Fruit fly (Drosophila melanogaster): ENCODE measurements around the gene Swt1.
A peak's percentile ranks its signal among the peaks of the same experiment; 100 is the strongest.

Gene Swt1

dm6 chrX:18101098-18101711 lies 10.9 kb upstream of the Swt1 start, which contains the start of gene Mvb12 (continued):
- TF ChIP-seq CG10267 (tag; optimal IDR thresholded peaks at IDR 0.05) (peak; percentile 7), bab2 (GFP tag; optimal IDR thresholded peaks at IDR 0.05) (no peak), Sry-δ (GFP tag; optimal IDR thresholded peaks at IDR 0.05) (peak; percentile 53), seq (GFP tag; IDR thresholded peaks at IDR 0.05) (0 out of 2 replicates have a peak, but pooled peaks have one; percentile 17), chn (GFP tag; optimal IDR thresholded peaks at IDR 0.05) (peak; percentile 5), CG42726 (GFP tag; IDR thresholded peaks at IDR 0.05; ENCODE audit: partially characterized antibody) (peak; percentile 58; the same call in 1 of the 2 replicates), HmgZ (tag; optimal IDR thresholded peaks at IDR 0.05) (no peak), kni (GFP tag; optimal IDR thresholded peaks at IDR 0.05) (peak; percentile 24), CG14050 (GFP tag; IDR thresholded peaks at IDR 0.05) (no peak), br (optimal IDR thresholded peaks at IDR 0.05) (no peak), sqz (GFP tag; optimal IDR thresholded peaks at IDR 0.05) (peak; percentile 35), CG2712 (tag; optimal IDR thresholded peaks at IDR 0.05) (peak; percentile 18), Opbp (GFP tag; IDR thresholded peaks at IDR 0.05; ENCODE audit: partially characterized antibody) (peak; percentile 78), p53 (GFP tag; optimal IDR thresholded peaks at IDR 0.05) (no peak), ham (GFP tag; IDR thresholded peaks at IDR 0.05) (no peak), Bteb2 (GFP tag; optimal IDR thresholded peaks at IDR 0.05) (no peak), Xrp1 (GFP tag; IDR thresholded peaks at IDR 0.05) (0 out of 2 replicates have a peak, but pooled peaks have one; percentile 15), crc (GFP tag; optimal IDR thresholded peaks at IDR 0.05) (no peak), CG12236 (GFP tag; optimal IDR thresholded peaks at IDR 0.05) (no peak), row (GFP tag; IDR thresholded peaks at IDR 0.05) (peak; percentile 58), dpn (GFP tag; optimal IDR thresholded peaks at IDR 0.05) (no peak), CG1602 (GFP tag; optimal IDR thresholded peaks at IDR 0.05) (no peak), vfl (GFP tag; optimal IDR thresholded peaks at IDR 0.05) (no peak), CG15479 (GFP tag; optimal IDR thresholded peaks at IDR 0.05) (no peak), CG10565 (GFP tag; optimal IDR thresholded peaks at IDR 0.05) (no peak), CG4360 (GFP tag; IDR thresholded peaks at IDR 0.05) (peak; percentile 54; the same call in 1 of the 2 replicates), CTCF (GFP tag; optimal IDR thresholded peaks at IDR 0.05) (no peak), CG15696 (tag; optimal IDR thresholded peaks at IDR 0.05) (peak; percentile 12), sug (tag; optimal IDR thresholded peaks at IDR 0.05) (peak; percentile 7), eve (GFP tag; optimal IDR thresholded peaks at IDR 0.05) (no peak), CG14860 (GFP tag; IDR thresholded peaks at IDR 0.05; ENCODE audit: partially characterized antibody) (peak; percentile 50; the same call in 2 of the 3 replicates), CG2120 (GFP tag; optimal IDR thresholded peaks at IDR 0.05) (no peak), slp2 (GFP tag; optimal IDR thresholded peaks at IDR 0.05) (no peak), H15 (GFP tag; IDR thresholded peaks at IDR 0.05) (no peak), CG31441 (GFP tag; IDR thresholded peaks at IDR 0.05) (no peak), CG7928 (GFP tag; optimal IDR thresholded peaks at IDR 0.05) (no peak), ttk (GFP tag; IDR thresholded peaks at IDR 0.05) (no peak), CG16813 (GFP tag; IDR thresholded peaks at IDR 0.05; ENCODE audit: partially characterized antibody) (peak; percentile 59), CG31388 (GFP tag; optimal IDR thresholded peaks at IDR 0.05) (no peak), CG16815 (GFP tag; optimal IDR thresholded peaks at IDR 0.05) (no peak), Hand (GFP tag; optimal IDR thresholded peaks at IDR 0.05) (no peak), knrl (GFP tag; IDR thresholded peaks at IDR 0.05; ENCODE audit: partially characterized antibody) (peak; percentile 37; the same call in 2 of the 3 replicates), kay (GFP tag; optimal IDR thresholded peaks at IDR 0.05) (no peak), Med (GFP tag) (peak; percentile 76), CG2129 (GFP tag; IDR thresholded peaks at IDR 0.05; ENCODE audit: partially characterized antibody) (0 out of 2 replicates have a peak, but pooled peaks have one; percentile 20), CG3163 (GFP tag; optimal IDR thresholded peaks at IDR 0.05) (no peak), CG17186 (GFP tag; optimal IDR thresholded peaks at IDR 0.05) (peak; percentile 4), sob (GFP tag; IDR thresholded peaks at IDR 0.05) (no peak), hkb (optimal IDR thresholded peaks at IDR 0.05) (no peak), hkb (GFP tag; IDR thresholded peaks at IDR 0.05) (peak; percentile 44), CG12219 (GFP tag; optimal IDR thresholded peaks at IDR 0.05) (no peak)

Data from whole organism, embryonic.